Worm (Caenorhabditis elegans) whole organism, late embryonic: ENCODE data around the gene fkh-7.

Source experiments
- ceh-22 ChIP-seq: sonication (generic microtip); optimal IDR thresholded peaks from 2 replicates; lab custom pipeline; 2017; ENCODE audit warnings: missing biosample characterization, missing genetic modification characterization
- ceh-9 ChIP-seq: sonication (generic microtip); optimal IDR thresholded peaks from 2 replicates; lab custom pipeline; 2016; ENCODE audit warnings: mild to moderate bottlenecking, missing genetic modification characterization, inconsistent platforms, missing compliant biosample characterization
- dve-1 ChIP-seq: sonication (generic microtip); optimal IDR thresholded peaks from 2 replicates; lab custom pipeline; 2017; ENCODE audit warnings: antibody characterized with exemption, mild to moderate bottlenecking, missing genetic modification characterization, missing compliant biosample characterization
- elt-4 ChIP-seq: sonication (generic microtip); optimal IDR thresholded peaks from 2 replicates; lab custom pipeline; 2016; ENCODE audit warnings: missing genetic modification characterization, missing compliant biosample characterization
- hlh-6 ChIP-seq: sonication (generic microtip); optimal IDR thresholded peaks from 2 replicates; lab custom pipeline; 2016; ENCODE audit warnings: missing genotype, missing genetic modification characterization, missing compliant biosample characterization
- mec-3 ChIP-seq: sonication (generic microtip); optimal IDR thresholded peaks from 2 replicates; lab custom pipeline; 2016; ENCODE audit warnings: borderline replicate concordance, missing genetic modification characterization, missing compliant biosample characterization
- pha-4 ChIP-seq: fragments of 150-350 bp; optimal IDR thresholded peaks from 2 replicates; lab custom pipeline; 2018; ENCODE audit warnings: missing biosample characterization, missing genetic modification reagents, missing genetic modification characterization
- tbx-7 ChIP-seq: sonication (generic microtip); optimal IDR thresholded peaks from 2 replicates; lab custom pipeline; 2016; ENCODE audit warnings: missing genotype, missing genetic modification characterization, missing compliant biosample characterization
- ttx-3 ChIP-seq: sonication (generic microtip); optimal IDR thresholded peaks from 2 replicates; lab custom pipeline; 2016; ENCODE audit warnings: missing genetic modification reagents, missing genetic modification characterization, missing compliant biosample characterization
- unc-55 ChIP-seq: sonication (generic microtip); optimal IDR thresholded peaks from 2 replicates; lab custom pipeline; 2017; ENCODE audit warnings: missing biosample characterization, missing genetic modification reagents, missing genetic modification characterization
- zip-5 ChIP-seq: sonication (generic microtip); optimal IDR thresholded peaks from 2 replicates; lab custom pipeline; 2016; ENCODE audit warnings: missing genetic modification characterization, missing compliant biosample characterization

- TF ChIP-seq ceh-9 (tag; lab: Kevin White, UChicago): no peak
- TF ChIP-seq dve-1 (tag; lab: Kevin White, UChicago): no peak
- no peak for TF ChIP-seq tbx-7 (tag; lab: Kevin White, UChicago)
- TF ChIP-seq mec-3 (tag; lab: Kevin White, UChicago): no peak
- TF ChIP-seq unc-55: no peak
- TF ChIP-seq elt-4 (tag; lab: Kevin White, UChicago): no peak
- no peak for TF ChIP-seq ceh-22 (tag; lab: Kevin White, UChicago)
- no peak for TF ChIP-seq zip-5 (tag; lab: Kevin White, UChicago)
- no peak for TF ChIP-seq pha-4
- TF ChIP-seq ttx-3 (tag; lab: Kevin White, UChicago): no peak
- TF ChIP-seq hlh-6 (tag; lab: Kevin White, UChicago): no peak
Observed at ce11 chrIV:5654203-5654602, 69.7 kb downstream of the fkh-7 start.
